Worm (Caenorhabditis elegans): ENCODE results near the gene T04F3.5.
A peak's percentile ranks its signal among the peaks of the same experiment; 100 is the strongest.

The T04F3.5 gene

ce11 chrV:11777846-11778245, 17.4 kb downstream of the T04F3.5 start (continued):
- TF ChIP-seq Y75B8A.6 (GFP tag; IDR thresholded peaks at IDR 0.05) (no peak), tra-1 (GFP tag; IDR thresholded peaks at IDR 0.05) (0 out of 2 replicates have a peak, but pooled peaks have one; percentile 31), zfp-3 (GFP tag; conservative IDR thresholded peaks at IDR 0.05) (no peak), nhr-102 (tag; optimal IDR thresholded peaks at IDR 0.05) (no peak), F26F4.8 (GFP tag; conservative IDR thresholded peaks at IDR 0.05) (no peak), nhr-10 (tag; optimal IDR thresholded peaks at IDR 0.05) (no peak), nhr-48 (tag; optimal IDR thresholded peaks at IDR 0.05) (no peak), madf-5 (GFP tag; IDR thresholded peaks at IDR 0.05) (no peak), sdz-12 (GFP tag; optimal IDR thresholded peaks at IDR 0.05) (no peak), lin-1 (GFP tag; IDR thresholded peaks at IDR 0.05) (no peak), snpc-1.2 (GFP tag; IDR thresholded peaks at IDR 0.05) (no peak), T26A8.4 (GFP tag; IDR thresholded peaks at IDR 0.05) (no peak), lin-15B (tag; optimal IDR thresholded peaks at IDR 0.05) (no peak), mes-2 (tag; optimal IDR thresholded peaks at IDR 0.05; ENCODE audit: poor library complexity, severe bottlenecking) (peak; percentile 33), F37D6.2 (tag; optimal IDR thresholded peaks at IDR 0.05) (no peak), fkh-10 (GFP tag; optimal IDR thresholded peaks at IDR 0.05) (no peak), daf-16 (GFP tag; optimal IDR thresholded peaks at IDR 0.05) (peak in 1 of 2 experiments; percentile 71), daf-16 (tag; optimal IDR thresholded peaks at IDR 0.05) (peak; percentile 77), dmd-8 (GFP tag; IDR thresholded peaks at IDR 0.05) (no peak), lin-38 (GFP tag; IDR thresholded peaks at IDR 0.05) (no peak), mdl-1 (tag; optimal IDR thresholded peaks at IDR 0.05) (peak in 1 of 2 experiments; percentile 14), nhr-237 (tag; optimal IDR thresholded peaks at IDR 0.05) (no peak), dpl-1 (GFP tag; optimal IDR thresholded peaks at IDR 0.05) (no peak), hif-1 (tag; optimal IDR thresholded peaks at IDR 0.05) (no peak), nhr-42 (GFP tag; IDR thresholded peaks at IDR 0.05) (no peak), set-16 (GFP tag; IDR thresholded peaks at IDR 0.05) (no peak), dve-1 (tag; optimal IDR thresholded peaks at IDR 0.05; ENCODE audit: insufficient read depth) (peak; percentile 75), ztf-11 (tag; optimal IDR thresholded peaks at IDR 0.05) (no peak), egl-27 (tag; optimal IDR thresholded peaks at IDR 0.05) (no peak), zip-2 (tag; optimal IDR thresholded peaks at IDR 0.05) (no peak), T20F7.1 (GFP tag; optimal IDR thresholded peaks at IDR 0.05) (no peak), fos-1 (tag; optimal IDR thresholded peaks at IDR 0.05) (no peak), dmd-6 (GFP tag; IDR thresholded peaks at IDR 0.05) (peak; percentile 58), hlh-11 (tag; optimal IDR thresholded peaks at IDR 0.05) (peak; percentile 66), nhr-111 (GFP tag; optimal IDR thresholded peaks at IDR 0.05) (no peak), attf-4 (tag; optimal IDR thresholded peaks at IDR 0.05) (no peak), vab-7 (GFP tag; IDR thresholded peaks at IDR 0.05) (no peak), madf-9 (GFP tag; conservative IDR thresholded peaks at IDR 0.05) (no peak), egl-43 (GFP tag; IDR thresholded peaks at IDR 0.05) (no peak), rbr-2 (tag; optimal IDR thresholded peaks at IDR 0.05) (no peak), pha-4 (GFP tag; IDR thresholded peaks at IDR 0.05) (no peak), pha-4 (tag; optimal IDR thresholded peaks at IDR 0.05) (no peak), hmg-1.1 (GFP tag; IDR thresholded peaks at IDR 0.05) (no peak), duxl-1 (tag; optimal IDR thresholded peaks at IDR 0.05; ENCODE audit: poor library complexity) (no peak), ama-1 (optimal IDR thresholded peaks at IDR 0.05) (no peak), cey-2 (tag; optimal IDR thresholded peaks at IDR 0.05; ENCODE audit: borderline replicate concordance, insufficient read depth) (no peak), lir-3 (tag; optimal IDR thresholded peaks at IDR 0.05) (no peak), F10B5.3 (tag; optimal IDR thresholded peaks at IDR 0.05) (no peak), daf-8 (GFP tag; IDR thresholded peaks at IDR 0.05) (no peak), tag-97 (GFP tag; IDR thresholded peaks at IDR 0.05) (no peak), hlh-30 (tag; optimal IDR thresholded peaks at IDR 0.05; ENCODE audit: insufficient read depth) (peak; percentile 32), ceh-32 (tag; optimal IDR thresholded peaks at IDR 0.05; ENCODE audit: poor library complexity) (no peak)
